Fruit fly (Drosophila melanogaster) whole organism, embryonic: ENCODE results near the gene CG42305.

Experiments
- Atf3 ChIP-seq: fragments of 200-800 bp; sonication (Bioruptor generic); optimal IDR thresholded peaks from 3 replicates; lab custom pipeline; 2016; ENCODE audit warnings: missing biosample characterization, missing genetic modification characterization
- Awh ChIP-seq: fragments of 200-800 bp; sonication (Bioruptor generic); IDR thresholded peaks from 2 replicates; pipeline ENCODE4, ENCODE4 v1.3.6; 2022; ENCODE audit warnings: missing biosample characterization, missing genetic modification characterization
- CG10462 ChIP-seq: fragments of 200-800 bp; sonication (Bioruptor generic); optimal IDR thresholded peaks from 2 replicates; lab custom pipeline; 2016; ENCODE audit warnings: missing biosample characterization, missing genetic modification characterization
- CG10654 ChIP-seq: fragments of 200-800 bp; sonication (Bioruptor generic); optimal IDR thresholded peaks from 2 replicates; lab custom pipeline; 2016; ENCODE audit warnings: missing biosample characterization, missing genetic modification characterization
- CG11085 ChIP-seq: fragments of 200-800 bp; sonication (Bioruptor generic); IDR thresholded peaks from 2 replicates; pipeline ENCODE4 v1.3.6; 2022; ENCODE audit warnings: missing biosample characterization, missing genetic modification characterization
- CG11456 ChIP-seq: fragments of 200-800 bp; sonication (Bioruptor generic); IDR thresholded peaks from 3 replicates; pipeline ENCODE4 v1.3.6; 2022; ENCODE audit warnings: missing biosample characterization, missing genetic modification characterization
- CG13424 ChIP-seq: fragments of 200-800 bp; sonication (Bioruptor generic); optimal IDR thresholded peaks from 2 replicates; lab custom pipeline; 2019; ENCODE audit warnings: missing biosample characterization, mild to moderate bottlenecking, missing genetic modification characterization, moderate library complexity
- CG14667 ChIP-seq: fragments of 200-800 bp; sonication (Bioruptor generic); IDR thresholded peaks from 2 replicates; pipeline ENCODE4 v1.3.6; 2022; ENCODE audit warnings: missing biosample characterization, missing genetic modification characterization
- CG1602 ChIP-seq: fragments of 200-800 bp; sonication (Bioruptor generic); optimal IDR thresholded peaks from 3 replicates; lab custom pipeline; 2016; ENCODE audit warnings: missing biosample characterization, missing genetic modification characterization
- CG17802 ChIP-seq: fragments of 200-800 bp; sonication (Bioruptor generic); optimal IDR thresholded peaks from 2 replicates; lab custom pipeline; 2018; ENCODE audit warnings: missing biosample characterization, mild to moderate bottlenecking, missing genetic modification characterization, moderate library complexity
- CG18476 ChIP-seq: fragments of 200-800 bp; sonication (Bioruptor generic); optimal IDR thresholded peaks from 2 replicates; lab custom pipeline; 2016; ENCODE audit warnings: missing biosample characterization, mild to moderate bottlenecking, missing genetic modification characterization
- CG30403 ChIP-seq: fragments of 200-800 bp; sonication (Bioruptor generic); optimal IDR thresholded peaks from 3 replicates; lab custom pipeline; 2016; ENCODE audit warnings: missing biosample characterization, missing genetic modification characterization
- CG31388 ChIP-seq: fragments of 200-800 bp; sonication (Bioruptor generic); optimal IDR thresholded peaks from 2 replicates; lab custom pipeline; 2016; ENCODE audit warnings: missing biosample characterization, missing genetic modification characterization
- CG5953 ChIP-seq: fragments of 200-800 bp; sonication (Bioruptor generic); IDR thresholded peaks from 2 replicates; pipeline ENCODE4 v1.3.6; 2022; ENCODE audit warnings: missing biosample characterization, missing genetic modification characterization
- Dfd ChIP-seq, 2 experiments: fragments of >200 bp; optimal IDR thresholded peaks; 2 replicates each; lab custom pipeline; 2017; ENCODE audit warnings: missing biosample characterization in 2 of 2, missing genetic modification characterization in 2 of 2
- Dp ChIP-seq: fragments of 200-800 bp; sonication (Bioruptor generic); optimal IDR thresholded peaks from 2 replicates; lab custom pipeline; 2018; ENCODE audit warnings: missing biosample characterization, mild to moderate bottlenecking, missing genetic modification characterization, moderate library complexity
- Drgx ChIP-seq: fragments of 200-800 bp; sonication (Bioruptor generic); IDR thresholded peaks from 2 replicates; pipeline ENCODE4 v1.3.6; 2022; ENCODE audit warnings: missing biosample characterization, missing genetic modification characterization
- Eip74EF ChIP-seq, 2 experiments: fragments of 200-800 bp in 1 of 2; fragments of >200 bp in 1 of 2; sonication (Bioruptor generic) in 1 of 2; optimal IDR thresholded peaks; 2 replicates each; lab custom pipeline; 2017 to 2019; ENCODE audit warnings: missing biosample characterization in 2 of 2, missing genetic modification characterization in 2 of 2, mild to moderate bottlenecking in 1 of 2, moderate library complexity in 1 of 2
- Fer3 ChIP-seq: fragments of 200-800 bp; sonication (Bioruptor generic); optimal IDR thresholded peaks from 2 replicates; lab custom pipeline; 2018; ENCODE audit warnings: missing biosample characterization, mild to moderate bottlenecking, missing genetic modification characterization, moderate library complexity
- Hand ChIP-seq: fragments of 200-800 bp; sonication (Bioruptor generic); optimal IDR thresholded peaks from 2 replicates; lab custom pipeline; 2017; ENCODE audit warnings: mild to moderate bottlenecking, missing biosample characterization, missing genetic modification reagents, missing genetic modification characterization
- MTF-1 ChIP-seq: fragments of 200-800 bp; sonication (Bioruptor generic); optimal IDR thresholded peaks from 2 replicates; lab custom pipeline; 2018; ENCODE audit warnings: missing biosample characterization, mild to moderate bottlenecking, missing genetic modification characterization, borderline replicate concordance
- Meics ChIP-seq: fragments of 200-800 bp; sonication (Bioruptor generic); optimal IDR thresholded peaks from 2 replicates; lab custom pipeline; 2017; ENCODE audit warnings: missing biosample characterization, mild to moderate bottlenecking, missing genetic modification characterization
- Side ChIP-seq: fragments of 200-800 bp; sonication (Bioruptor generic); optimal IDR thresholded peaks from 2 replicates; lab custom pipeline; 2016; ENCODE audit warnings: missing biosample characterization, missing genetic modification characterization
- Ssrp ChIP-seq: fragments of 200-800 bp; sonication (Bioruptor generic); optimal IDR thresholded peaks from 2 replicates; lab custom pipeline; 2018; ENCODE audit warnings: missing biosample characterization, mild to moderate bottlenecking, missing genetic modification characterization, moderate library complexity
- YL-1 ChIP-seq: fragments of 200-800 bp; sonication (Bioruptor generic); optimal IDR thresholded peaks from 3 replicates; lab custom pipeline; 2017; ENCODE audit warnings: missing biosample characterization, mild to moderate bottlenecking, missing genetic modification characterization
- ara ChIP-seq: fragments of 200-800 bp; sonication (Bioruptor generic); IDR thresholded peaks from 2 replicates; pipeline ENCODE4 v1.3.6; 2022; ENCODE audit warnings: missing biosample characterization, missing genetic modification characterization
- bigmax ChIP-seq: fragments of 200-800 bp; sonication (Bioruptor generic); optimal IDR thresholded peaks from 2 replicates; lab custom pipeline; 2018; ENCODE audit warnings: missing biosample characterization, mild to moderate bottlenecking, missing genetic modification characterization
- corto ChIP-seq: fragments of 200-800 bp; sonication (Bioruptor generic); optimal IDR thresholded peaks from 2 replicates; lab custom pipeline; 2016; ENCODE audit warnings: missing biosample characterization, mild to moderate bottlenecking, missing genetic modification characterization, moderate library complexity
- crol ChIP-seq: fragments of 200-800 bp; sonication (Bioruptor generic); IDR thresholded peaks from 2 replicates; pipeline ENCODE4 v1.3.6; 2022; ENCODE audit warnings: missing biosample characterization, missing genetic modification characterization
- en ChIP-seq: fragments of 200-800 bp; sonication (Bioruptor generic); optimal IDR thresholded peaks from 2 replicates; lab custom pipeline; 2016; ENCODE audit warnings: missing biosample characterization, missing genetic modification characterization
- fd64A ChIP-seq: fragments of 200-800 bp; sonication (Bioruptor generic); optimal IDR thresholded peaks from 3 replicates; lab custom pipeline; 2018; ENCODE audit warnings: missing biosample characterization, mild to moderate bottlenecking, missing genetic modification characterization
- hkb ChIP-seq, 2 experiments: fragments of 200-800 bp in 1 of 2; fragments of >200 bp in 1 of 2; sonication (Bioruptor generic) in 1 of 2; IDR thresholded peaks in 1 of 2; optimal IDR thresholded peaks in 1 of 2; 2 replicates each; pipeline versions ENCODE4 v1.3.6 to Lab custom; 2017 to 2022; ENCODE audit warnings: missing biosample characterization in 1 of 2, missing genetic modification characterization in 1 of 2
- knrl ChIP-seq: fragments of 200-800 bp; sonication (Bioruptor generic); IDR thresholded peaks from 3 replicates; pipeline ENCODE4 v1.3.6; 2022; ENCODE audit warnings: missing biosample characterization, missing genetic modification characterization; ENCODE audit not compliant: partially characterized antibody
- pros ChIP-seq: fragments of 200-800 bp; sonication (Bioruptor generic); optimal IDR thresholded peaks from 3 replicates; lab custom pipeline; 2019; ENCODE audit warnings: missing biosample characterization, mild to moderate bottlenecking, missing genetic modification characterization, moderate library complexity
- ro ChIP-seq: fragments of 200-800 bp; sonication (Bioruptor generic); IDR thresholded peaks from 2 replicates; pipeline ENCODE4 v1.3.6; 2022; ENCODE audit warnings: missing biosample characterization, missing genetic modification characterization
- scrt ChIP-seq: fragments of 200-800 bp; sonication (Bioruptor generic); optimal IDR thresholded peaks from 2 replicates; lab custom pipeline; 2018; ENCODE audit warnings: missing biosample characterization, mild to moderate bottlenecking, missing genetic modification characterization, moderate library complexity
- so ChIP-seq: fragments of 200-800 bp; sonication (Bioruptor generic); IDR thresholded peaks from 3 replicates; pipeline ENCODE4 v1.3.6; 2022; ENCODE audit warnings: missing biosample characterization, missing genetic modification characterization
- tgo ChIP-seq: fragments of 200-800 bp; sonication (Bioruptor generic); IDR thresholded peaks from 3 replicates; pipeline ENCODE4 v1.3.6; 2022; ENCODE audit warnings: missing biosample characterization, missing genetic modification characterization
- tio ChIP-seq: fragments of 200-800 bp; sonication (Bioruptor generic); optimal IDR thresholded peaks from 2 replicates; lab custom pipeline; 2017; ENCODE audit warnings: missing biosample characterization, missing genetic modification characterization, inconsistent platforms
- usp ChIP-seq: fragments of >200 bp; optimal IDR thresholded peaks from 2 replicates; lab custom pipeline; 2017; ENCODE audit warnings: missing biosample characterization, missing genetic modification characterization
- vvl ChIP-seq: fragments of 200-800 bp; sonication (Bioruptor generic); IDR thresholded peaks from 2 replicates; pipeline ENCODE4 v1.3.6; 2022; ENCODE audit warnings: missing biosample characterization, missing genetic modification characterization

The CG42305 gene

DNA sequence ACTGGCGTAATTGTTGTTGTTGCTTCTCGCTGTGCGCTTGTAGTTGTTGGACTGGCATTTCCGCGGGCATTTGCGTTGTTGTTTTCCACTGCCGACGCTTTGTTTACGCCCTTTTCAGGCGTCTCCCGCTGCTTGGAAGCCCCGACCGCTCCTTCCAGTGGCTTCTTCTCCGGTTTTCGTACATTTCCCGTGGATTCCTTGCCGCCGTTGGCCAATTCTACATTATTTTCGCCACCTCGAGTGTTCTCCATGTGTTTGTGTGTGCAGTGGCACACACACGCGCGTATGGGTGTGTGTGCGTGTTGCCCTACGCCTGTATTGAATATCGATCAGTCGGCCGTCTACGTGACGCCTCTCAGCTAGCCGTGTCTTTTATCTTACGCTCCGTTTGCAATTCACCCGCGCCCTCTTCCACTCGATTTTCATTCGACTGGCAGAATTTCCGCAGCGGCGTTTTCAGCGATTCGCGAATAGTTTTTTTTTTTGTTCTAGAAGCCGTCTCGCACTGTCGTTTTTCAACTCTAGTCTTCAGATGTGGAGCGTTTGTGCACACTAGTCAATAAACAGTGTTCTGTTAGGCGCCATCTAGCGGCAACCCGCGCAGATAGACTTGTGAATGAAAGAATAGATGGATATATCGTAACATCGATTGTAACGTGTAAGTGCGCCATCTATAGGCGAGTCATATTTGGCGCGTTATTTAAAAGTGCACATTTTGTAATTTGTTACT is 26.9 kb downstream of the CG42305 start, which contains the start of gene CG10600 (continued):
- no peak for TF ChIP-seq CG5953 (GFP tag; lab: Robert Waterston, UW)
- peak; percentile 47 for TF ChIP-seq ara (GFP tag; lab: Robert Waterston, UW)
- peak; percentile 85 for TF ChIP-seq knrl (GFP tag; lab: Robert Waterston, UW)
- peak; percentile 18 for TF ChIP-seq bigmax (GFP tag; lab: Kevin White, UChicago)
- peak; percentile 92 for TF ChIP-seq CG11456 (GFP tag; lab: Robert Waterston, UW)
- peak; percentile 40 for TF ChIP-seq CG10462
- TF ChIP-seq CG17802 (tag; lab: Kevin White, UChicago), result peak; percentile 63
- no peak for TF ChIP-seq Hand (GFP tag; lab: Kevin White, UChicago)
- peak; percentile 90 for TF ChIP-seq Side (GFP tag; lab: Kevin White, UChicago)
- peak; percentile 75 for TF ChIP-seq CG10654 (GFP tag; lab: Kevin White, UChicago)
- peak; percentile 70 for TF ChIP-seq Fer3 (tag; lab: Kevin White, UChicago)
- no peak for TF ChIP-seq Awh (GFP tag; lab: Robert Waterston, UW)
- TF ChIP-seq CG31388 (GFP tag; lab: Kevin White, UChicago), result peak; percentile 36
- TF ChIP-seq vvl (GFP tag; lab: Robert Waterston, UW), result peak; percentile 83
- no peak for TF ChIP-seq tio (GFP tag; lab: Kevin White, UChicago)
- peak; percentile 75 for TF ChIP-seq CG1602 (GFP tag; lab: Kevin White, UChicago)
- no peak for TF ChIP-seq corto
- peak; percentile 59 for TF ChIP-seq CG14667 (GFP tag; lab: Robert Waterston, UW)
- TF ChIP-seq CG11085 (GFP tag; lab: Robert Waterston, UW), result peak; percentile 76
- peak; percentile 31 for TF ChIP-seq en (GFP tag; lab: Kevin White, UChicago)
- TF ChIP-seq CG18476, result peak; percentile 75
- no peak for TF ChIP-seq Eip74EF (GFP tag; optimal IDR thresholded peaks at IDR 0.05; lab: Kevin White, UChicago)
- peak; percentile 76 for TF ChIP-seq Meics (GFP tag; lab: Kevin White, UChicago)
- TF ChIP-seq so (GFP tag; lab: Robert Waterston, UW), result no peak

DNA sequence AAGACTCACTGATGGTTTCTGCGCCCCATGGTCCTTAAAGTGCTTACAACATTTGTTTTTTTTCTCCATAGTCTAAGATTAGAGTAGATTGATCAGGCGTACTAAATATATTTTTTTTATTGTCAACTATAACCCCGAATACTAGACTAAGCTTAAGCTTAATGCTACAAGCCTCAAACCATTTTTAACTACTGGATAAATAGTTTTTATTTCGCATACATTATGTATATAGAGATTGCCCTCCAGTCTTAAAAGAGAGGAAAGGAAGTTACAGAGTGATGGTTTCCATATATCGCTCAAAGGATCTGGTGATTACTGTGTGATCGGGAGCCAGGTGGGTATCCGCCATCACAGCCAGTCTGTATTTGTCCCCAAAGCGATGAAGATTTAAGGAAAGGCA is 28.8 kb downstream of the CG42305 start, which contains the start of gene CG31752:
TSS of gene CG31752 (minus strand) at position 101 of the 400 bp plus-strand sequence.
- TF ChIP-seq Meics (GFP tag; lab: Kevin White, UChicago), result no peak
- TF ChIP-seq tgo (GFP tag; lab: Robert Waterston, UW), result no peak
- no peak for TF ChIP-seq CG11085 (GFP tag; lab: Robert Waterston, UW)
- TF ChIP-seq MTF-1 (GFP tag; lab: Kevin White, UChicago), result no peak
- TF ChIP-seq hkb (optimal IDR thresholded peaks at IDR 0.05; lab: Kevin White, UChicago), result no peak
- no peak for TF ChIP-seq hkb (GFP tag; IDR thresholded peaks at IDR 0.05; lab: Robert Waterston, UW)
- TF ChIP-seq Drgx (GFP tag; lab: Robert Waterston, UW), result no peak
- no peak for TF ChIP-seq scrt (GFP tag; lab: Kevin White, UChicago)
- TF ChIP-seq fd64A (GFP tag; lab: Kevin White, UChicago), result no peak
- no peak for TF ChIP-seq crol
- no peak for TF ChIP-seq Atf3 (GFP tag; lab: Kevin White, UChicago)
- no peak for TF ChIP-seq CG30403 (GFP tag; lab: Kevin White, UChicago)
- TF ChIP-seq usp, result no peak
- no peak for TF ChIP-seq YL-1 (GFP tag; lab: Kevin White, UChicago)
- no peak for TF ChIP-seq CG13424 (tag; lab: Kevin White, UChicago)
- no peak for TF ChIP-seq bigmax (GFP tag; lab: Kevin White, UChicago)
- no peak for TF ChIP-seq pros (GFP tag; lab: Kevin White, UChicago)
- no peak for TF ChIP-seq Dfd (GFP tag; optimal IDR thresholded peaks at IDR 0.05; lab: Kevin White, UChicago)
- TF ChIP-seq Ssrp, result no peak
- no peak for TF ChIP-seq ro
- no peak for TF ChIP-seq Dp (GFP tag; lab: Kevin White, UChicago)
- TF ChIP-seq, all 482 proteins: peak for 0
